Worm (Caenorhabditis elegans): ENCODE results near the gene mfsd-11.

mfsd-11 gene

ce11 chrX:12174686-12175404 lies 20.9 kb upstream of the mfsd-11 start (continued):
- no peak for TF ChIP-seq irx-1 (tag; optimal IDR thresholded peaks at IDR 0.05)
- no peak for TF ChIP-seq lin-15B (tag; optimal IDR thresholded peaks at IDR 0.05)
- TF ChIP-seq ceh-8 (GFP tag; optimal IDR thresholded peaks at IDR 0.05), result no peak
- no peak for TF ChIP-seq fkh-4 (tag; optimal IDR thresholded peaks at IDR 0.05; ENCODE audit: borderline replicate concordance)
- no peak for TF ChIP-seq egl-13 (tag; optimal IDR thresholded peaks at IDR 0.05)
- TF ChIP-seq rnt-1 (tag; optimal IDR thresholded peaks at IDR 0.05), result peak; percentile 7
- peak in 1 of 2 experiments; percentile 45 for TF ChIP-seq ztf-11 (tag; optimal IDR thresholded peaks at IDR 0.05)
- TF ChIP-seq snpc-4 (tag; optimal IDR thresholded peaks at IDR 0.05), result no peak
- TF ChIP-seq elt-2 (tag; optimal IDR thresholded peaks at IDR 0.05), result peak; percentile 11
- TF ChIP-seq alr-1 (tag; optimal IDR thresholded peaks at IDR 0.05; ENCODE audit: borderline replicate concordance), result no peak
- no peak for TF ChIP-seq skn-1 (tag; optimal IDR thresholded peaks at IDR 0.05)
- TF ChIP-seq lin-39 (tag; optimal IDR thresholded peaks at IDR 0.05), result no peak
- TF ChIP-seq pag-3 (tag; optimal IDR thresholded peaks at IDR 0.05; ENCODE audit: borderline replicate concordance, insufficient read depth), result no peak
- TF ChIP-seq jun-1 (tag; optimal IDR thresholded peaks at IDR 0.05), result no peak
- no peak for TF ChIP-seq zag-1 (tag; optimal IDR thresholded peaks at IDR 0.05)
- no peak for TF ChIP-seq pax-3 (tag; optimal IDR thresholded peaks at IDR 0.05)
- no peak for TF ChIP-seq nhr-11 (tag; optimal IDR thresholded peaks at IDR 0.05)
- TF ChIP-seq nhr-71 (tag; optimal IDR thresholded peaks at IDR 0.05), result peak; percentile 40
- TF ChIP-seq C34B4.2 (tag; optimal IDR thresholded peaks at IDR 0.05), result no peak
- no peak for TF ChIP-seq nhr-76 (tag; optimal IDR thresholded peaks at IDR 0.05)
- TF ChIP-seq mef-2 (tag; optimal IDR thresholded peaks at IDR 0.05), result no peak
- TF ChIP-seq hpl-2 (GFP tag; optimal IDR thresholded peaks at IDR 0.05), result no peak
- no peak for TF ChIP-seq efl-3 (GFP tag; optimal IDR thresholded peaks at IDR 0.05)
- no peak for TF ChIP-seq unc-62 (GFP tag; optimal IDR thresholded peaks at IDR 0.05)
- TF ChIP-seq egl-27 (tag; optimal IDR thresholded peaks at IDR 0.05), result no peak
- TF ChIP-seq sox-4 (tag; optimal IDR thresholded peaks at IDR 0.05), result no peak
- TF ChIP-seq grh-1 (GFP tag; IDR thresholded peaks at IDR 0.05), result no peak
- TF ChIP-seq aly-2 (tag; optimal IDR thresholded peaks at IDR 0.05), result no peak

- TF ChIP-seq F16B12.6 (tag; optimal IDR thresholded peaks at IDR 0.05), result no peak
- TF ChIP-seq fos-1 (tag; optimal IDR thresholded peaks at IDR 0.05), result no peak
- TF ChIP-seq nhr-85 (tag), result peak; percentile 55
- no peak for TF ChIP-seq nhr-84 (tag; optimal IDR thresholded peaks at IDR 0.05)
- TF ChIP-seq egl-27 (tag; optimal IDR thresholded peaks at IDR 0.05), result no peak
- TF ChIP-seq nhr-20 (tag; optimal IDR thresholded peaks at IDR 0.05), result no peak
- no peak for TF ChIP-seq nhr-28 (tag; optimal IDR thresholded peaks at IDR 0.05)
- no peak for TF ChIP-seq ets-5 (GFP tag; IDR thresholded peaks at IDR 0.05)
- no peak for TF ChIP-seq hlh-4 (tag; optimal IDR thresholded peaks at IDR 0.05)
- no peak for TF ChIP-seq ceh-82 (tag; optimal IDR thresholded peaks at IDR 0.05)
- no peak for TF ChIP-seq nhr-76 (tag; optimal IDR thresholded peaks at IDR 0.05)
- TF ChIP-seq aly-2 (tag; optimal IDR thresholded peaks at IDR 0.05), result no peak
- TF ChIP-seq egl-13 (tag; optimal IDR thresholded peaks at IDR 0.05), result no peak
- TF ChIP-seq unc-98 (GFP tag; IDR thresholded peaks at IDR 0.05), result no peak
- TF ChIP-seq elt-2 (tag; optimal IDR thresholded peaks at IDR 0.05), result peak; percentile 26
- no peak for TF ChIP-seq rnt-1 (tag; optimal IDR thresholded peaks at IDR 0.05)
- TF ChIP-seq nhr-77 (tag; optimal IDR thresholded peaks at IDR 0.05), result no peak
These were observed 20.1 kb upstream of the mfsd-11 start for ce11 chrX:12173989-12174388.

Measured in whole organism, L1 larva.